Worm (Caenorhabditis elegans) whole organism, young adult: ENCODE measurements around the gene lgc-50.

Experiments
- Y56A3A.18 ChIP-seq: fragments of 200-800 bp; sonication (Bioruptor generic); IDR thresholded peaks from 2 replicates; pipeline ENCODE4 v1.3.6; 2022; ENCODE audit warnings: missing genetic modification reagents, missing genetic modification characterization, missing compliant biosample characterization
- attf-6 ChIP-seq: fragments of 200-800 bp; sonication (Bioruptor generic); IDR thresholded peaks from 2 replicates; pipeline ENCODE4 v1.3.6; 2022; ENCODE audit warnings: missing genetic modification reagents, missing genetic modification characterization, missing compliant biosample characterization

DNA sequence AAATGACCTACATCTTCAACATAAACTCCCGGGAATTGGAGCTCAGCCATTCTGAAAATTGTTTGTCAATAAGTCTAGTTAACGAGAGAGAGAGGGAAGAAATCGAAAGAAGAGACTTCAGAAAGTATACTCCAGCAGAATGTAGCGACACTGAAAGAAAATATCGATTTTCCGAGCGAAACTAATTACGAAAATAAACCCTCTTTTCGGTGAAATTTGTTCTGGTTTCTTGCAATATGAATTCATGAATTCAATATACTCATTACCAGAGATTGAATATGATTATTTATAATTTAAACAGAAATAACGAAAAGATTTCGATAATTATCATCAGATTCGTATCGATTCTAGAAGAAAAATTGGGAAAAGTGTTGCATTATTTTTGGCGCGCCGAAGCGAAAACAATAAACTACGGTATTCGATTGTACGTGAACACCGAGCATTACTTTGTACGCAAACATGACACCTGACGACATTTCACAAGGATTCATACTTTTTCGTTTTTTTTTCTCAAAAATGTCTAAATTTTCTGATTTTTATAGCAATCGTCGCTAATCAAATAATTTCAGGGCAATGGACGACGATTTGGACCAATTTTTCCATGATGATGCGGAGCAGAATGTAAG lies 13.6 kb downstream of the lgc-50 start, which contains the start of the genes hmg-4 and T20B12.3:
- TF ChIP-seq Y56A3A.18 (GFP tag; lab: Robert Waterston, UW) (no peak), attf-6 (GFP tag; lab: Robert Waterston, UW) (no peak)
